Worm (Caenorhabditis elegans) whole organism, L2 larva: ENCODE results near the gene srx-44.

Experiments used
- C34F6.9 ChIP-seq: fragments of 150-350 bp; optimal IDR thresholded peaks from 2 replicates; lab custom pipeline; 2014; ENCODE audit warnings: missing biosample characterization, missing genetic modification characterization
- R02D3.7 ChIP-seq: fragments of 150-350 bp; optimal IDR thresholded peaks from 2 replicates; lab custom pipeline; 2014; ENCODE audit warnings: missing biosample characterization, missing genetic modification characterization
- Y55F3AM.14 ChIP-seq: fragments of 200-800 bp; sonication (Bioruptor generic); optimal IDR thresholded peaks from 2 replicates; lab custom pipeline; 2018; ENCODE audit warnings: mild to moderate bottlenecking, missing genetic modification characterization, missing compliant biosample characterization
- ZK546.5 ChIP-seq: sonication (generic microtip); optimal IDR thresholded peaks from 2 replicates; lab custom pipeline; 2017; ENCODE audit warnings: missing biosample characterization, missing genetic modification characterization
- alr-1 ChIP-seq: fragments of 150-350 bp; optimal IDR thresholded peaks from 2 replicates; lab custom pipeline; 2014; ENCODE audit warnings: missing biosample characterization, missing genetic modification characterization
- aly-2 ChIP-seq: fragments of 150-350 bp; optimal IDR thresholded peaks from 2 replicates; lab custom pipeline; 2014; ENCODE audit warnings: missing biosample characterization, missing genetic modification characterization
- ama-1 ChIP-seq: fragments of 150-350 bp; optimal IDR thresholded peaks from 2 replicates; lab custom pipeline; 2018; ENCODE audit warnings: inconsistent platforms
- blmp-1 ChIP-seq: sonication (generic microtip); optimal IDR thresholded peaks from 2 replicates; lab custom pipeline; 2017; ENCODE audit warnings: missing genetic modification characterization, mild to moderate bottlenecking, missing compliant biosample characterization, antibody characterized with exemption, moderate library complexity; ENCODE audit not compliant: insufficient read depth
- ceh-82 ChIP-seq: fragments of 150-350 bp; optimal IDR thresholded peaks from 2 replicates; lab custom pipeline; 2014; ENCODE audit warnings: missing biosample characterization, missing genetic modification characterization
- crh-2 ChIP-seq: sonication (generic microtip); optimal IDR thresholded peaks from 2 replicates; lab custom pipeline; 2017; ENCODE audit warnings: missing biosample characterization, missing genetic modification characterization
- dmd-4 ChIP-seq: sonication (generic microtip); optimal IDR thresholded peaks from 2 replicates; lab custom pipeline; 2017; ENCODE audit warnings: missing biosample characterization, missing genetic modification characterization
- egl-27 ChIP-seq: sonication (generic microtip); optimal IDR thresholded peaks from 3 replicates; lab custom pipeline; 2017; ENCODE audit warnings: missing biosample characterization, missing genetic modification reagents, missing genetic modification characterization
- elt-1 ChIP-seq: fragments of 150-350 bp; optimal IDR thresholded peaks from 2 replicates; lab custom pipeline; 2014; ENCODE audit warnings: missing biosample characterization, missing genetic modification characterization
- elt-3 ChIP-seq: sonication (generic microtip); optimal IDR thresholded peaks from 2 replicates; lab custom pipeline; 2017; ENCODE audit warnings: missing biosample characterization, missing genetic modification characterization
- fos-1 ChIP-seq: fragments of 150-350 bp; optimal IDR thresholded peaks from 2 replicates; lab custom pipeline; 2014; ENCODE audit warnings: missing biosample characterization, missing genetic modification characterization
- gmeb-1 ChIP-seq: fragments of 150-350 bp; optimal IDR thresholded peaks from 2 replicates; lab custom pipeline; 2014; ENCODE audit warnings: missing biosample characterization, missing genetic modification characterization
- lin-11 ChIP-seq: fragments of 150-350 bp; sonication (generic microtip); optimal IDR thresholded peaks from 2 replicates; lab custom pipeline; 2014; ENCODE audit warnings: missing biosample characterization, missing genetic modification characterization, inconsistent platforms, mixed read lengths
- lin-13 ChIP-seq: fragments of 150-350 bp; optimal IDR thresholded peaks from 2 replicates; lab custom pipeline; 2014; ENCODE audit warnings: missing biosample characterization, missing genetic modification reagents, missing genetic modification characterization
- lin-39 ChIP-seq: fragments of 150-350 bp; optimal IDR thresholded peaks from 2 replicates; lab custom pipeline; 2014; ENCODE audit warnings: missing biosample characterization, missing genetic modification reagents, missing genetic modification characterization
- lsy-2 ChIP-seq, 2 experiments: fragments of 150-350 bp in 1 of 2; sonication (generic microtip) in 1 of 2; optimal IDR thresholded peaks; 2 replicates each; lab custom pipeline; 2014 to 2017; ENCODE audit warnings: missing biosample characterization in 2 of 2, missing genetic modification characterization in 2 of 2
- mab-5 ChIP-seq: fragments of 150-350 bp; optimal IDR thresholded peaks from 2 replicates; lab custom pipeline; 2014; ENCODE audit warnings: missing biosample characterization, missing genetic modification characterization
- mbf-1 ChIP-seq: sonication (generic microtip); optimal IDR thresholded peaks from 2 replicates; lab custom pipeline; 2017; ENCODE audit warnings: missing biosample characterization, missing genetic modification characterization
- mdl-1 ChIP-seq, 2 experiments: fragments of 150-350 bp in 1 of 2; sonication (generic microtip) in 1 of 2; optimal IDR thresholded peaks; 2 replicates each; lab custom pipeline; 2017; ENCODE audit warnings: missing biosample characterization in 2 of 2, missing genetic modification characterization in 2 of 2
- nhr-10 ChIP-seq: sonication (generic microtip); optimal IDR thresholded peaks from 2 replicates; lab custom pipeline; 2017; ENCODE audit warnings: missing biosample characterization, missing genetic modification characterization
- nhr-11 ChIP-seq: fragments of 150-350 bp; optimal IDR thresholded peaks from 2 replicates; lab custom pipeline; 2014; ENCODE audit warnings: missing biosample characterization, missing genetic modification characterization
- nhr-129 ChIP-seq: fragments of 150-350 bp; optimal IDR thresholded peaks from 2 replicates; lab custom pipeline; 2014; ENCODE audit warnings: missing biosample characterization, missing genetic modification characterization
- nhr-21 ChIP-seq: fragments of 150-350 bp; optimal IDR thresholded peaks from 2 replicates; lab custom pipeline; 2014; ENCODE audit warnings: missing biosample characterization, missing genetic modification characterization
- nhr-23 ChIP-seq: fragments of 150-350 bp; optimal IDR thresholded peaks from 2 replicates; lab custom pipeline; 2014; ENCODE audit warnings: missing biosample characterization, missing genetic modification reagents, missing genetic modification characterization
- nhr-25 ChIP-seq: fragments of 150-350 bp; sonication (generic microtip); optimal IDR thresholded peaks from 3 replicates; lab custom pipeline; 2014; ENCODE audit warnings: missing biosample characterization, missing genetic modification characterization
- nhr-6 ChIP-seq: fragments of 150-350 bp; optimal IDR thresholded peaks from 2 replicates; lab custom pipeline; 2014; ENCODE audit warnings: missing biosample characterization, missing genetic modification characterization
- nhr-77 ChIP-seq: fragments of 150-350 bp; optimal IDR thresholded peaks from 2 replicates; lab custom pipeline; 2014; ENCODE audit warnings: missing biosample characterization, missing genetic modification characterization
- peb-1 ChIP-seq: fragments of 150-350 bp; optimal IDR thresholded peaks from 2 replicates; lab custom pipeline; 2014; ENCODE audit warnings: missing biosample characterization, missing genetic modification characterization
- sma-3 ChIP-seq: sonication (generic microtip); optimal IDR thresholded peaks from 2 replicates; lab custom pipeline; 2016; ENCODE audit warnings: missing genetic modification reagents, missing genetic modification characterization, missing compliant biosample characterization
- sma-9 ChIP-seq, 2 experiments: fragments of 150-350 bp in 1 of 2; sonication (generic microtip) in 1 of 2; optimal IDR thresholded peaks; 2 replicates each; lab custom pipeline; 2014 to 2016; ENCODE audit warnings: missing genetic modification characterization in 2 of 2, mild to moderate bottlenecking in 1 of 2, missing biosample characterization in 1 of 2, missing compliant biosample characterization in 1 of 2, missing genetic modification reagents in 1 of 2, moderate library complexity in 1 of 2
- snpc-4 ChIP-seq: fragments of 150-350 bp; optimal IDR thresholded peaks from 2 replicates; lab custom pipeline; 2014; ENCODE audit warnings: missing biosample characterization, missing genetic modification characterization
- unc-55 ChIP-seq: fragments of 150-350 bp; sonication (generic microtip); optimal IDR thresholded peaks from 3 replicates; lab custom pipeline; 2014; ENCODE audit warnings: missing biosample characterization, missing genetic modification reagents, missing genetic modification characterization
- unc-62 ChIP-seq: fragments of 150-350 bp; optimal IDR thresholded peaks from 2 replicates; lab custom pipeline; 2014; ENCODE audit warnings: missing biosample characterization, missing genetic modification reagents, missing genetic modification characterization
- ztf-11 ChIP-seq: sonication (generic microtip); optimal IDR thresholded peaks from 2 replicates; lab custom pipeline; 2017; ENCODE audit warnings: missing biosample characterization, missing genetic modification characterization

Gene srx-44

ce11 chrV:16016977-16017376, 3.2 kb upstream of the srx-44 start:
- TF ChIP-seq dmd-4 (tag; lab: Kevin White, UChicago) (no peak), lsy-2 (tag; optimal IDR thresholded peaks at IDR 0.05; lab: Kevin White, UChicago) (no peak), blmp-1 (tag; lab: Kevin White, UChicago) (no peak), ztf-11 (tag; lab: Kevin White, UChicago) (no peak), peb-1 (tag; lab: Kevin White, UChicago) (no peak), lin-39 (no peak), sma-9 (GFP tag; optimal IDR thresholded peaks at IDR 0.05; lab: Kevin White, UChicago) (no peak), sma-9 (tag; optimal IDR thresholded peaks at IDR 0.05; lab: Kevin White, UChicago) (no peak), ama-1 (lab: Kevin White, UChicago) (no peak), elt-3 (tag; lab: Kevin White, UChicago) (no peak), C34F6.9 (tag; lab: Kevin White, UChicago) (no peak), mdl-1 (tag; optimal IDR thresholded peaks at IDR 0.05; lab: Kevin White, UChicago) (no peak), lin-11 (tag; lab: Kevin White, UChicago) (no peak)

ce11 chrV:16017671-16018070, 2.5 kb upstream of the srx-44 start, which contains the start of gene srx-43:
Gene srx-43 (plus strand): TSS chrV:16017971.
- TF ChIP-seq blmp-1 (tag; lab: Kevin White, UChicago) (no peak), alr-1 (tag; lab: Kevin White, UChicago) (no peak), gmeb-1 (tag; lab: Kevin White, UChicago) (no peak), Y55F3AM.14 (GFP tag; lab: Kevin White, UChicago) (no peak), aly-2 (no peak), nhr-77 (no peak), R02D3.7 (tag; lab: Kevin White, UChicago) (no peak), nhr-25 (no peak), sma-9 (GFP tag; optimal IDR thresholded peaks at IDR 0.05; lab: Kevin White, UChicago) (no peak), sma-9 (tag; optimal IDR thresholded peaks at IDR 0.05; lab: Kevin White, UChicago) (no peak), nhr-23 (tag; lab: Kevin White, UChicago) (no peak), unc-62 (GFP tag; lab: Kevin White, UChicago) (no peak), elt-1 (tag; lab: Kevin White, UChicago) (no peak), dmd-4 (tag; lab: Kevin White, UChicago) (no peak), egl-27 (tag; lab: Kevin White, UChicago) (no peak), nhr-10 (tag; lab: Kevin White, UChicago) (no peak), nhr-129 (tag; lab: Kevin White, UChicago) (no peak), ceh-82 (tag; lab: Kevin White, UChicago) (no peak), mbf-1 (tag; lab: Kevin White, UChicago) (no peak)

- TF ChIP-seq nhr-11 (tag; lab: Kevin White, UChicago) (no peak), sma-9 (GFP tag; optimal IDR thresholded peaks at IDR 0.05; lab: Kevin White, UChicago) (peak; percentile 32), sma-9 (tag; optimal IDR thresholded peaks at IDR 0.05; lab: Kevin White, UChicago) (no peak), lin-13 (GFP tag; lab: Kevin White, UChicago) (peak; percentile 4), C34F6.9 (tag; lab: Kevin White, UChicago) (peak; percentile 2), fos-1 (tag; lab: Kevin White, UChicago) (no peak), nhr-129 (tag; lab: Kevin White, UChicago) (peak; percentile 12), sma-3 (peak; percentile 52), nhr-25 (no peak), gmeb-1 (tag; lab: Kevin White, UChicago) (peak; percentile 87), blmp-1 (tag; lab: Kevin White, UChicago) (no peak), nhr-77 (no peak), ZK546.5 (tag; lab: Kevin White, UChicago) (no peak), unc-55 (GFP tag; lab: Kevin White, UChicago) (peak; percentile 41), egl-27 (tag; lab: Kevin White, UChicago) (no peak), unc-62 (GFP tag; lab: Kevin White, UChicago) (no peak), nhr-6 (tag; lab: Kevin White, UChicago) (no peak), nhr-10 (tag; lab: Kevin White, UChicago) (no peak), mbf-1 (tag; lab: Kevin White, UChicago) (no peak), snpc-4 (tag; lab: Kevin White, UChicago) (peak; percentile 31), mab-5 (tag; lab: Kevin White, UChicago) (no peak), nhr-21 (tag; lab: Kevin White, UChicago) (no peak), crh-2 (tag; lab: Kevin White, UChicago) (peak; percentile 42)
These were observed 2.5 kb downstream of the srx-44 start for ce11 chrV:16022600-16022999.
